Fruit fly (Drosophila melanogaster) whole organism, wandering third instar larva: ENCODE measurements around the gene ALiX.

Experiments
- CG32264 ChIP-seq: fragments of 200-800 bp; sonication (Bioruptor generic); optimal IDR thresholded peaks from 2 replicates; lab custom pipeline; 2016; ENCODE audit warnings: missing biosample characterization, missing genetic modification characterization
- CG9705 ChIP-seq: fragments of 200-800 bp; sonication (Bioruptor generic); optimal IDR thresholded peaks from 2 replicates; lab custom pipeline; 2018; ENCODE audit warnings: missing biosample characterization, mild to moderate bottlenecking, missing genetic modification characterization
- CrebA ChIP-seq: fragments of 200-800 bp; sonication (Bioruptor generic); optimal IDR thresholded peaks from 2 replicates; lab custom pipeline; 2016; ENCODE audit warnings: missing biosample characterization, mild to moderate bottlenecking, missing genetic modification characterization, borderline replicate concordance
- Dif ChIP-seq: fragments of 200-275, 200-300 bp; sonication (Bioruptor generic); optimal IDR thresholded peaks from 2 replicates; lab custom pipeline; 2018; ENCODE audit warnings: missing biosample characterization, missing genetic modification characterization; ENCODE audit not compliant: partially characterized antibody
- HLH106 ChIP-seq: fragments of 200-800 bp; optimal IDR thresholded peaks from 3 replicates; lab custom pipeline; 2019; ENCODE audit warnings: missing biosample characterization, mild to moderate bottlenecking, missing genetic modification characterization, moderate library complexity
- Hr78 ChIP-seq: fragments of >200 bp; optimal IDR thresholded peaks from 2 replicates; lab custom pipeline; 2017; ENCODE audit warnings: missing biosample characterization, missing genetic modification characterization
- Hr83 ChIP-seq: fragments of 200-300 bp; sonication (Bioruptor generic); optimal IDR thresholded peaks from 2 replicates; lab custom pipeline; 2016; ENCODE audit warnings: missing biosample characterization, mild to moderate bottlenecking, missing genetic modification characterization, moderate library complexity; ENCODE audit not compliant: poor library complexity, severe bottlenecking
- Mio ChIP-seq: sonication (Bioruptor generic); optimal IDR thresholded peaks from 2 replicates; lab custom pipeline; 2016; ENCODE audit warnings: missing biosample characterization, missing genetic modification characterization
- Myc ChIP-seq: fragments of >200 bp; optimal IDR thresholded peaks from 2 replicates; lab custom pipeline; 2017
- N ChIP-seq: fragments of >200 bp; optimal IDR thresholded peaks from 2 replicates; lab custom pipeline; 2018; ENCODE audit warnings: missing biosample characterization, missing external identifiers, missing genetic modification characterization
- OdsH ChIP-seq: fragments of 200-800 bp; sonication (Bioruptor generic); optimal IDR thresholded peaks from 2 replicates; lab custom pipeline; 2016; ENCODE audit warnings: missing biosample characterization, mild to moderate bottlenecking, missing genetic modification characterization
- Rel ChIP-seq, 2 experiments: fragments of 200-800 bp; sonication (Bioruptor generic) in 1 of 2; optimal IDR thresholded peaks; 2 replicates in 1 of 2; 3 replicates in 1 of 2; lab custom pipeline; 2016 to 2019; ENCODE audit warnings: mild to moderate bottlenecking in 2 of 2, missing biosample characterization in 2 of 2, missing genetic modification characterization in 2 of 2, moderate library complexity in 1 of 2
- Sp1 ChIP-seq: fragments of 200-800 bp; sonication (Bioruptor generic); optimal IDR thresholded peaks from 3 replicates; lab custom pipeline; 2019; ENCODE audit warnings: missing biosample characterization, mild to moderate bottlenecking, missing genetic modification characterization, moderate library complexity
- Vsx2 ChIP-seq: fragments of 200-300, 225-300 bp; sonication (Bioruptor generic); optimal IDR thresholded peaks from 2 replicates; lab custom pipeline; 2018; ENCODE audit warnings: missing biosample characterization, missing genetic modification characterization; ENCODE audit not compliant: partially characterized antibody
- br ChIP-seq: fragments of 200-800 bp; sonication (Bioruptor generic); optimal IDR thresholded peaks from 2 replicates; lab custom pipeline; 2016; ENCODE audit warnings: missing biosample characterization, missing genetic modification characterization
- brk ChIP-seq: fragments of 200-800 bp; sonication (Bioruptor generic); optimal IDR thresholded peaks from 2 replicates; lab custom pipeline; 2016; ENCODE audit warnings: missing biosample characterization, mild to moderate bottlenecking, missing genetic modification characterization
- dmrt93B ChIP-seq: fragments of 200-800 bp; sonication (Bioruptor generic); optimal IDR thresholded peaks from 2 replicates; lab custom pipeline; 2018; ENCODE audit warnings: missing biosample characterization, mild to moderate bottlenecking, missing genetic modification characterization
- ey ChIP-seq: fragments of 200-800 bp; sonication (Bioruptor generic); optimal IDR thresholded peaks from 2 replicates; lab custom pipeline; 2016; ENCODE audit warnings: missing biosample characterization, missing genetic modification characterization
- foxo ChIP-seq, 2 experiments: fragments of 200-800 bp; sonication (Bioruptor generic); optimal IDR thresholded peaks; 2 replicates in 1 of 2; 3 replicates in 1 of 2; lab custom pipeline; 2016 to 2017; ENCODE audit warnings: missing biosample characterization in 2 of 2, missing genetic modification characterization in 2 of 2
- fru ChIP-seq: fragments of 200-800 bp; sonication (Bioruptor generic); optimal IDR thresholded peaks from 3 replicates; lab custom pipeline; 2016; ENCODE audit warnings: missing biosample characterization, mild to moderate bottlenecking, missing genetic modification characterization
- h ChIP-seq: fragments of 200-800 bp; sonication (Bioruptor generic); optimal IDR thresholded peaks from 3 replicates; lab custom pipeline; 2016; ENCODE audit warnings: missing biosample characterization, mild to moderate bottlenecking, missing genetic modification characterization
- jim ChIP-seq: fragments of 175-275, 200-325 bp; sonication (Bioruptor generic); optimal IDR thresholded peaks from 2 replicates; lab custom pipeline; 2016; ENCODE audit warnings: missing biosample characterization, mild to moderate bottlenecking, missing genetic modification characterization
- pan ChIP-seq: fragments of >200 bp; optimal IDR thresholded peaks from 2 replicates; lab custom pipeline; 2017
- psq ChIP-seq: fragments of 200-800 bp; sonication (Bioruptor generic); optimal IDR thresholded peaks from 3 replicates; lab custom pipeline; 2017; ENCODE audit warnings: missing biosample characterization, mild to moderate bottlenecking, missing genetic modification characterization, moderate library complexity
- rgr ChIP-seq: fragments of 200-800 bp; sonication (Bioruptor generic); optimal IDR thresholded peaks from 3 replicates; lab custom pipeline; 2016; ENCODE audit warnings: missing biosample characterization, mild to moderate bottlenecking, missing genetic modification characterization
- sage ChIP-seq: fragments of 200-800 bp; sonication (Bioruptor generic); optimal IDR thresholded peaks from 2 replicates; lab custom pipeline; 2016; ENCODE audit warnings: missing biosample characterization, mild to moderate bottlenecking, missing genetic modification characterization
- sv ChIP-seq: fragments of 200-800 bp; sonication (Bioruptor generic); optimal IDR thresholded peaks from 3 replicates; lab custom pipeline; 2016; ENCODE audit warnings: missing biosample characterization, missing genetic modification characterization
- woc ChIP-seq: sonication (Bioruptor generic); optimal IDR thresholded peaks from 2 replicates; lab custom pipeline; 2016; ENCODE audit warnings: missing biosample characterization, mild to moderate bottlenecking, missing genetic modification characterization

ALiX gene

DNA sequence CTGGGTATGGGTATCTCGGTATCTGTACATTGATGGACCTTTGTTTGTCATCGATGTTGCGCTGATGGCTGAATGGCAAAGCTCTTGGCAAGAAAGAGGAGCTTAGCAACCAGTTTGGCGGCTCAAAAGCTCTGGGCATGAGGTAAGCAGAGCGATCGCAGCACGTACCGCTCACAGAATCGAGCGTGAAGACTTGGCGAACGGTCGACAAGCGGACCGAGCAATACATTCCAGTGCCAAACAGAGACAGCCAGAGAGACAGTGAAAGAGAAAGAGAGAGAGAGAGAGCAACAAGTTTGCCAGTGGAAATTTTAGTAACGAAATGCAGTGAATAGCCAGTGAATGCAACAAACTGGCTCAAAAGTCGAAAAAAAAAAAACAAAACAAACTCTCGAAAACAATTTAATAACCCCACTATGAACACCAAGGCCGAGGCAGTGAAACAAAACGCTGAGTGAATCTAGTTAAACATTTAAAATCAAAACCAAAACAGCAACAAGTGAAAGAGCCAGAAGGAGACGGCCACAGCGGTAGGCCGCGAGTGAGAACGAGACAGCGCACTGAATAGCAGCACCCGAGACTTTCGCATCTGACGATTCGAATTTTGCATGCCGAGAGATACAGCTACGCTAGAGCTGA, 36.6 kb upstream of the ALiX start, which contains the start of gene Ets98B:
TSS of gene Ets98B (plus strand) at position 172 of the 639 bp plus-strand sequence.
- TF ChIP-seq Vsx2 (peak; percentile 56), foxo (GFP tag; optimal IDR thresholded peaks at IDR 0.05; lab: Kevin White, UChicago) (peak in 1 of 2 experiments; percentile 5), Dif (GFP tag; lab: Kevin White, UChicago) (peak; percentile 69), psq (GFP tag; lab: Kevin White, UChicago) (peak; percentile 23), CG32264 (GFP tag; lab: Kevin White, UChicago) (no peak), brk (GFP tag; lab: Kevin White, UChicago) (no peak), h (GFP tag; lab: Kevin White, UChicago) (peak; percentile 14)

DNA sequence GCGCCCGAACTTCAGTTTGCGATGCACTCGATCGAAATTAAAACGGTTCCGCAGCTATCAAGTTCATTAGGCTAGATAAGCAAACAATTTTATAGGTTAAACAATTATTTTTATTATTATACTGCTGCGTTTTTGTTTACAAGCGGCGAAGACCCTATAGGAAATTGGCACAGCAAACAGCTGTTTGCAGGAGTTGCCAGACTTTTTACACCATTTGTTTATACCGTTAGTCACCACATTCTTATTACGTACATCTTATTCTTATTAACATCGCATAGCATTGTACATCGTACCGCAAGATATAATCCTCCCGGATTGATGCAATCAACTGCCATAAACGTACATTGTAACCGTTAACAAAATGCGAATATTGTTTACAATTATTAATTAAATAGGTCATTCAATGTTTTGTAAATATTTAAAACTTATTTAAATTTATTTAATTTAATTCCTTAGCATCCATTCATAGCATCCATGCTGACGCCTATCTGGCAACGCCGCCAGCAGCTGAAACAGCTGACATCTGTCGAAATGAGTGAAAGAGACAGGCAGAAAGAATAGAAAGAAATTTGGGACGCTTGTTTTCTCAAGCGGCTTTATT, 6.8 kb upstream of the ALiX start, which contains the start of the genes CROT and CG12877:
TSS of gene CROT (minus strand) at position 171 of the 601 bp plus-strand sequence.
TSS of gene CG12877 (plus strand) at position 520 of the 601 bp plus-strand sequence.
- no peak for TF ChIP-seq CrebA
- no peak for TF ChIP-seq N (GFP tag; lab: Kevin White, UChicago)
- peak; percentile 89 for TF ChIP-seq HLH106 (tag; lab: Kevin White, UChicago)
- TF ChIP-seq ey: peak; percentile 63
- TF ChIP-seq h (GFP tag; lab: Kevin White, UChicago): peak; percentile 62
- TF ChIP-seq Hr83 (GFP tag; lab: Kevin White, UChicago): peak; percentile 22
- peak; percentile 87 for TF ChIP-seq rgr (GFP tag; lab: Kevin White, UChicago)
- no peak for TF ChIP-seq Hr78 (GFP tag; lab: Kevin White, UChicago)
- TF ChIP-seq fru: peak; percentile 69
- TF ChIP-seq foxo (GFP tag; optimal IDR thresholded peaks at IDR 0.05; lab: Kevin White, UChicago): peak in 1 of 2 experiments; percentile 87
- TF ChIP-seq sage: peak; percentile 61
- TF ChIP-seq OdsH (GFP tag; lab: Kevin White, UChicago): peak; percentile 65
- TF ChIP-seq br (GFP tag; lab: Kevin White, UChicago): peak; percentile 45
- TF ChIP-seq dmrt93B (GFP tag; lab: Kevin White, UChicago): peak; percentile 77
- TF ChIP-seq woc (GFP tag; lab: Kevin White, UChicago): peak; percentile 39
- no peak for TF ChIP-seq Mio
- TF ChIP-seq CG9705 (GFP tag; lab: Kevin White, UChicago): peak; percentile 83
- TF ChIP-seq sv (GFP tag; lab: Kevin White, UChicago): peak; percentile 68
- TF ChIP-seq psq (GFP tag; lab: Kevin White, UChicago): peak; percentile 79
- peak; percentile 78 for TF ChIP-seq Sp1 (GFP tag; lab: Kevin White, UChicago)
- TF ChIP-seq jim (GFP tag; lab: Kevin White, UChicago): peak; percentile 17

DNA sequence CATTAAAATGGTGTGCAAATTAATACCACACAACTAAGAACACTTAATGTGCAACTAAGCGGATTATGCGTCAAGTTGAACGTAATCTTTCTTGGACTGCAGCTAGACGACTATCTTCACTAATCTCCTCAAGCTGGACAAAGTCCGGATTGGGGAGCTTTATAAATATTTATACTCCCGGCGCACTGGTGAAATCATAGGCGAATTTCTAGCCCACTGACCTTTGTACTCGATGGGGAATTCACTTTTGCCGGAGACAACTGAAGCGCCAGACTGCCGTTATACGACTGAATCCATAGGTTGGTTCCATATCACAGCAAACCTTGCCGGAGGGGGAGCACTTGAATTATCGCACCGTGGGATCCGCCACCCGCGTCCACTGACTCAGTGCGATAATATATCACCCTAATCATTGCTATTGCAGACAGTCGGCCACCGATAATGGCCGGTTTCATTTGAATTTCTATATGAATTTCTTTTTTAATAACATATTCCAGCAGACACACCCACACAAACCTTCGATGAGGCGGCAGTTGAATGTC, 6.2 kb upstream of the ALiX start:
- no peak for TF ChIP-seq Rel (GFP tag; optimal IDR thresholded peaks at IDR 0.05; lab: Kevin White, UChicago)
- TF ChIP-seq Rel (tag; optimal IDR thresholded peaks at IDR 0.05; lab: Kevin White, UChicago): peak; percentile 97
- TF ChIP-seq Sp1 (GFP tag; lab: Kevin White, UChicago): no peak

DNA sequence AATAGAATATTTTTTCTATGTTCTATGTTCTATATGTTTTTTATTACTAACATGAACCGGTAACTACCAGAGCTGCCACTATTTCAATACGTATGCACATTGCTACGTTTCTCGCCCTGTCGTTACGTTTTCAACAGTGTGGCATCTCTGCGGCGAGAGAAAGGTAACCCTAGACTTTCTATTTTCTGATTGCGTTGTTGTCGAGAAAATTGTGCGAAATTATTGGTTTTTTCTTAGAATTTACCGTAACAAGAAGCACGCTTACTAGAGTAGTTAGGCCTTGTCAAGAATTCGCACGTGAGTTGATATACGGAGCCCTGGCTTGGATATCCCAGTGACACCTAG, 291 bp upstream of the ALiX start, which contains the start of gene btz:
TSS of gene btz (plus strand) at position 133 of the 345 bp plus-strand sequence.
- TF ChIP-seq pan (lab: Kevin White, UChicago) (no peak), ey (no peak), h (GFP tag; lab: Kevin White, UChicago) (peak; percentile 9), woc (GFP tag; lab: Kevin White, UChicago) (no peak), psq (GFP tag; lab: Kevin White, UChicago) (peak; percentile 44), Myc (lab: Kevin White, UChicago) (peak; percentile 29)

DNA sequence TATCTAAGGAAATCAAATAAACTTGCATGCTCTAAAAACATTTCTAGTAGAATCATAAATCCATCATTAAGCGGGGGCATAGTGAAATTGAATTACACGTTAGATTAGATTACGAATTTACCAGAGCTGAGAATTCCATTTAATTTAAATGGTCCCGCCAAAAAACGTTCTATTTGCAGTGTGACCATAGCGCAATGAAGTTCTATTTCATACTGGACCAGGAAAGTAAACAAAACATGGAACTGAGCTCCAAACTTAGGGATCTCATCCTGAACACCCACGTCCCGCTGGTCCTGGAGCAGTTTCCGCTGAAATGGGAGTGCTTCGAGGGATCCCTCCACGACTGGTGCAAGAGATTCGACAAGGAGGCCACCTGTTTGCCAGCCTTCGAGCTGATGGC, 4.9 kb downstream of the ALiX start, which contains the start of gene HSPBAP1:
TSS of gene HSPBAP1 (plus strand) at position 217 of the 400 bp plus-strand sequence.
- TF ChIP-seq sage: no peak
